Fruit fly (Drosophila melanogaster) whole organism, embryonic: ENCODE results near the gene Pink1.

ENCODE experiments used
- Adf1 ChIP-seq: fragments of 200-800 bp; sonication (Bioruptor generic); IDR thresholded peaks from 2 replicates; pipeline ENCODE4 v1.3.6; 2022; ENCODE audit warnings: missing biosample characterization, missing genetic modification characterization
- Atf6 ChIP-seq: fragments of 200-800 bp; sonication (Bioruptor generic); IDR thresholded peaks from 2 replicates; pipeline ENCODE4 v1.3.6; 2022; ENCODE audit warnings: missing biosample characterization, missing genetic modification characterization
- B-H1 ChIP-seq: fragments of 200-800 bp; sonication (Bioruptor generic); IDR thresholded peaks from 3 replicates; pipeline ENCODE4 v1.3.6; 2022; ENCODE audit warnings: missing biosample characterization, missing genetic modification characterization
- Bteb2 ChIP-seq: fragments of 200-800 bp; sonication (Bioruptor generic); optimal IDR thresholded peaks from 2 replicates; lab custom pipeline; 2016; ENCODE audit warnings: missing biosample characterization, missing genetic modification characterization
- CG10274 ChIP-seq: fragments of 200-800 bp; sonication (Bioruptor generic); optimal IDR thresholded peaks from 3 replicates; lab custom pipeline; 2017; ENCODE audit warnings: missing biosample characterization, mild to moderate bottlenecking, missing genetic modification characterization
- CG12299 ChIP-seq: fragments of 200-800 bp; sonication (Bioruptor generic); optimal IDR thresholded peaks from 2 replicates; lab custom pipeline; 2018; ENCODE audit warnings: missing biosample characterization, mild to moderate bottlenecking, missing genetic modification characterization
- CG1529 ChIP-seq: fragments of 200-800 bp; sonication (Bioruptor generic); optimal IDR thresholded peaks from 3 replicates; lab custom pipeline; 2018; ENCODE audit warnings: missing biosample characterization, missing genetic modification characterization
- CG16815 ChIP-seq: fragments of 200-800 bp; sonication (Bioruptor generic); optimal IDR thresholded peaks from 3 replicates; lab custom pipeline; 2017; ENCODE audit warnings: missing biosample characterization, mild to moderate bottlenecking, missing genetic modification characterization
- CG18764 ChIP-seq: fragments of 200-800 bp; sonication (Bioruptor generic); optimal IDR thresholded peaks from 3 replicates; lab custom pipeline; 2016; ENCODE audit warnings: missing biosample characterization, missing genetic modification characterization
- CG2678 ChIP-seq: fragments of 200-800 bp; sonication (Bioruptor generic); optimal IDR thresholded peaks from 3 replicates; lab custom pipeline; 2019; ENCODE audit warnings: missing biosample characterization, mild to moderate bottlenecking, missing genetic modification characterization, moderate library complexity
- CG2889 ChIP-seq: fragments of 200-800 bp; sonication (Bioruptor generic); IDR thresholded peaks from 3 replicates; pipeline ENCODE4 v1.3.6; 2022; ENCODE audit warnings: missing biosample characterization, missing genetic modification characterization
- CG32772 ChIP-seq: fragments of 200-800 bp; sonication (Bioruptor generic); IDR thresholded peaks from 2 replicates; pipeline ENCODE4 v1.3.6; 2022; ENCODE audit warnings: missing biosample characterization, missing genetic modification characterization
- CG3726 ChIP-seq: fragments of 200-800 bp; sonication (Bioruptor generic); IDR thresholded peaks from 3 replicates; pipeline ENCODE4, ENCODE4 v1.3.6; 2022; ENCODE audit warnings: missing biosample characterization, missing genetic modification characterization
- CG6254 ChIP-seq: fragments of 200-800 bp; sonication (Bioruptor generic); optimal IDR thresholded peaks from 3 replicates; lab custom pipeline; 2017; ENCODE audit warnings: mild to moderate bottlenecking, missing biosample characterization, missing genetic modification reagents, missing genetic modification characterization
- CG8359 ChIP-seq: fragments of 200-800 bp; sonication (Bioruptor generic); optimal IDR thresholded peaks from 2 replicates; lab custom pipeline; 2017; ENCODE audit warnings: missing biosample characterization, mild to moderate bottlenecking, missing genetic modification characterization, borderline replicate concordance
- CG9727 ChIP-seq: fragments of 200-800 bp; sonication (Bioruptor generic); optimal IDR thresholded peaks from 3 replicates; lab custom pipeline; 2017; ENCODE audit warnings: missing biosample characterization, mild to moderate bottlenecking, missing genetic modification characterization
- Drgx ChIP-seq: fragments of 200-800 bp; sonication (Bioruptor generic); IDR thresholded peaks from 2 replicates; pipeline ENCODE4 v1.3.6; 2022; ENCODE audit warnings: missing biosample characterization, missing genetic modification characterization
- E2f2 ChIP-seq: fragments of 200-800 bp; sonication (Bioruptor generic); IDR thresholded peaks from 2 replicates; pipeline ENCODE4 v1.3.6; 2022; ENCODE audit warnings: missing biosample characterization, missing genetic modification characterization
- Gug ChIP-seq: fragments of 200-800 bp; sonication (Bioruptor generic); IDR thresholded peaks from 4 replicates; pipeline ENCODE4 v1.3.6; 2022; ENCODE audit warnings: missing biosample characterization, missing genetic modification characterization
- Hsf ChIP-seq: fragments of 200-800 bp; sonication (Bioruptor generic); optimal IDR thresholded peaks from 3 replicates; lab custom pipeline; 2016; ENCODE audit warnings: missing biosample characterization, missing genetic modification characterization
- Lim3 ChIP-seq: fragments of 200-800 bp; sonication (Bioruptor generic); IDR thresholded peaks from 2 replicates; pipeline ENCODE4 v1.3.6; 2022; ENCODE audit warnings: missing biosample characterization, missing genetic modification characterization
- MTF-1 ChIP-seq: fragments of 200-800 bp; sonication (Bioruptor generic); optimal IDR thresholded peaks from 2 replicates; lab custom pipeline; 2018; ENCODE audit warnings: missing biosample characterization, mild to moderate bottlenecking, missing genetic modification characterization, borderline replicate concordance
- Med ChIP-seq: fragments of 200-800 bp; sonication (Bioruptor generic); peaks from one replicate; lab custom pipeline; 2016; ENCODE audit warnings: missing biosample characterization, missing genetic modification characterization, mild to moderate bottlenecking, inconsistent platforms, moderate library complexity
- NC2β ChIP-seq: fragments of 200-800 bp; sonication (Bioruptor generic); optimal IDR thresholded peaks from 2 replicates; lab custom pipeline; 2016; ENCODE audit warnings: missing biosample characterization, missing genetic modification characterization
- Rfx ChIP-seq: fragments of 200-800 bp; sonication (Bioruptor generic); IDR thresholded peaks from 2 replicates; pipeline ENCODE4 v1.3.6; 2022; ENCODE audit warnings: missing biosample characterization, missing genetic modification characterization
- Sox102F ChIP-seq: fragments of 200-800 bp; sonication (Bioruptor generic); optimal IDR thresholded peaks from 2 replicates; lab custom pipeline; 2018; ENCODE audit warnings: missing biosample characterization, mild to moderate bottlenecking, missing genetic modification characterization, moderate library complexity
- Xbp1 ChIP-seq: fragments of 200-800 bp; sonication (Bioruptor generic); optimal IDR thresholded peaks from 3 replicates; lab custom pipeline; 2016; ENCODE audit warnings: missing biosample characterization, mild to moderate bottlenecking, missing genetic modification characterization
- YL-1 ChIP-seq: fragments of 200-800 bp; sonication (Bioruptor generic); optimal IDR thresholded peaks from 3 replicates; lab custom pipeline; 2017; ENCODE audit warnings: missing biosample characterization, mild to moderate bottlenecking, missing genetic modification characterization
- ab ChIP-seq: fragments of 200-800 bp; sonication (Bioruptor generic); optimal IDR thresholded peaks from 2 replicates; lab custom pipeline; 2016; ENCODE audit warnings: missing biosample characterization, missing genetic modification characterization
- bbx ChIP-seq: fragments of 200-800 bp; sonication (Bioruptor generic); IDR thresholded peaks from 2 replicates; pipeline ENCODE4 v1.3.6; 2022; ENCODE audit warnings: missing biosample characterization, missing genetic modification characterization; ENCODE audit not compliant: partially characterized antibody
- cato ChIP-seq: fragments of 200-800 bp; sonication (Bioruptor generic); optimal IDR thresholded peaks from 2 replicates; lab custom pipeline; 2016; ENCODE audit warnings: missing biosample characterization, missing genetic modification characterization, borderline replicate concordance
- caup ChIP-seq: fragments of 200-800 bp; sonication (Bioruptor generic); optimal IDR thresholded peaks from 3 replicates; lab custom pipeline; 2017; ENCODE audit warnings: missing biosample characterization, mild to moderate bottlenecking, missing genetic modification characterization, moderate library complexity; ENCODE audit not compliant: severe bottlenecking
- croc ChIP-seq: fragments of 200-800 bp; sonication (Bioruptor generic); conservative IDR thresholded peaks from 3 replicates; pipeline ENCODE4 v1.3.6; 2022; ENCODE audit warnings: missing biosample characterization, missing genetic modification characterization
- dmrt99B ChIP-seq: fragments of 200-800 bp; sonication (Bioruptor generic); optimal IDR thresholded peaks from 2 replicates; lab custom pipeline; 2018; ENCODE audit warnings: missing biosample characterization, mild to moderate bottlenecking, missing genetic modification characterization, moderate library complexity
- dpn ChIP-seq, 2 experiments: fragments of 200-800 bp; sonication (Bioruptor generic); optimal IDR thresholded peaks; 3 replicates each; lab custom pipeline; 2016; ENCODE audit warnings: missing biosample characterization in 2 of 2, missing genetic modification characterization in 2 of 2
- en ChIP-seq: fragments of 200-800 bp; sonication (Bioruptor generic); optimal IDR thresholded peaks from 2 replicates; lab custom pipeline; 2016; ENCODE audit warnings: missing biosample characterization, missing genetic modification characterization
- ftz-f1 ChIP-seq: fragments of 200-800 bp; sonication (Bioruptor generic); optimal IDR thresholded peaks from 2 replicates; lab custom pipeline; 2016; ENCODE audit warnings: missing biosample characterization, missing genetic modification characterization
- grau ChIP-seq: fragments of 200-800 bp; optimal IDR thresholded peaks from 3 replicates; lab custom pipeline; 2019; ENCODE audit warnings: missing biosample characterization, mild to moderate bottlenecking, missing genetic modification characterization, moderate library complexity
- ham ChIP-seq: fragments of 200-800 bp; sonication (Bioruptor generic); IDR thresholded peaks from 2 replicates; pipeline ENCODE4 v1.3.6; 2022; ENCODE audit warnings: missing biosample characterization, missing genetic modification characterization
- lab ChIP-seq: fragments of 200-800 bp; sonication (Bioruptor generic); optimal IDR thresholded peaks from 3 replicates; lab custom pipeline; 2017; ENCODE audit warnings: missing biosample characterization, missing genetic modification characterization, mild to moderate bottlenecking, moderate library complexity, missing genetic modification reagents
- nau ChIP-seq: fragments of 200-800 bp; sonication (Bioruptor generic); optimal IDR thresholded peaks from 3 replicates; lab custom pipeline; 2017; ENCODE audit warnings: missing biosample characterization, mild to moderate bottlenecking, missing genetic modification characterization, missing genetic modification reagents
- nmo ChIP-seq: fragments of 200-800 bp; sonication (Bioruptor generic); optimal IDR thresholded peaks from 2 replicates; lab custom pipeline; 2018; ENCODE audit warnings: missing biosample characterization, mild to moderate bottlenecking, missing genetic modification characterization, moderate library complexity
- org-1 ChIP-seq: fragments of 200-800 bp; sonication (Bioruptor generic); optimal IDR thresholded peaks from 2 replicates; lab custom pipeline; 2017; ENCODE audit warnings: missing biosample characterization, missing genetic modification characterization
- peb ChIP-seq: fragments of 200-800 bp; sonication (Bioruptor generic); IDR thresholded peaks from 2 replicates; pipeline ENCODE4 v1.3.6; 2022; ENCODE audit warnings: missing biosample characterization, missing genetic modification characterization
- pfk ChIP-seq: fragments of 200-800 bp; sonication (Bioruptor generic); optimal IDR thresholded peaks from 2 replicates; lab custom pipeline; 2018; ENCODE audit warnings: missing biosample characterization, mild to moderate bottlenecking, missing genetic modification characterization, moderate library complexity
- prd ChIP-seq, 3 experiments: fragments of >200 bp in 2 of 3; fragments of 200-800 bp in 1 of 3; sonication (Bioruptor generic) in 1 of 3; optimal IDR thresholded peaks in 2 of 3; IDR thresholded peaks in 1 of 3; 2 replicates in 2 of 3; 3 replicates in 1 of 3; pipeline versions ENCODE4 v1.3.6 to Lab custom; 2017 to 2022; ENCODE audit warnings: missing biosample characterization in 1 of 3, missing genetic modification characterization in 1 of 3
- sna ChIP-seq: fragments of 200-800 bp; sonication (Bioruptor generic); IDR thresholded peaks from 2 replicates; pipeline ENCODE4 v1.3.6; 2022; ENCODE audit warnings: missing biosample characterization, missing genetic modification characterization; ENCODE audit not compliant: partially characterized antibody
- toy ChIP-seq: fragments of 200-800 bp; sonication (Bioruptor generic); IDR thresholded peaks from 2 replicates; pipeline ENCODE4 v1.3.6; 2022; ENCODE audit warnings: missing biosample characterization, missing genetic modification characterization
- wdn ChIP-seq: fragments of 200-800 bp; sonication (Bioruptor generic); IDR thresholded peaks from 2 replicates; pipeline ENCODE4 v1.3.6; 2022; ENCODE audit warnings: missing biosample characterization, missing genetic modification characterization
- wor ChIP-seq: fragments of 200-800 bp; sonication (Bioruptor generic); IDR thresholded peaks from 2 replicates; pipeline ENCODE4 v1.3.6; 2022; ENCODE audit warnings: missing biosample characterization, missing genetic modification characterization

Gene Pink1

dm6 chrX:6711295-6711694 lies 27.7 kb downstream of the Pink1 start (continued):
- peak; percentile 57 for TF ChIP-seq CG8359
- TF ChIP-seq nau (GFP tag; lab: Kevin White, UChicago): peak; percentile 59
- TF ChIP-seq Hsf (GFP tag; lab: Kevin White, UChicago): peak; percentile 81
- peak; percentile 85 for TF ChIP-seq Rfx
- no peak for TF ChIP-seq CG3726 (GFP tag; lab: Robert Waterston, UW)
- peak; percentile 53; the same call in 3 of the 4 replicates for TF ChIP-seq Gug (GFP tag; lab: Robert Waterston, UW)
- TF ChIP-seq peb (GFP tag; lab: Robert Waterston, UW): peak; percentile 27; the same call in 1 of the 2 replicates
- peak; percentile 98 for TF ChIP-seq Med (GFP tag; lab: Kevin White, UChicago)
- TF ChIP-seq Bteb2 (GFP tag; lab: Kevin White, UChicago): peak; percentile 74
- peak; percentile 64 for TF ChIP-seq CG12299
- TF ChIP-seq CG32772 (GFP tag; lab: Robert Waterston, UW): peak; percentile 75
- peak; percentile 84 for TF ChIP-seq nmo (GFP tag; lab: Kevin White, UChicago)
- peak; percentile 78 for TF ChIP-seq Xbp1 (GFP tag; lab: Kevin White, UChicago)
- no peak for TF ChIP-seq prd (optimal IDR thresholded peaks at IDR 0.05; lab: Kevin White, UChicago)
- TF ChIP-seq prd (GFP tag; IDR thresholded peaks at IDR 0.05; lab: Robert Waterston, UW): peak; percentile 79
- peak; percentile 54 for TF ChIP-seq CG16815
- TF ChIP-seq cato (GFP tag; lab: Kevin White, UChicago): peak; percentile 49
- peak; percentile 92 for TF ChIP-seq Drgx (GFP tag; lab: Robert Waterston, UW)
- TF ChIP-seq CG2889 (GFP tag; lab: Robert Waterston, UW): no peak
- peak; percentile 33; the same call in 1 of the 2 replicates for TF ChIP-seq Adf1 (GFP tag; lab: Robert Waterston, UW)
- TF ChIP-seq YL-1: peak; percentile 14
- TF ChIP-seq lab (GFP tag; lab: Kevin White, UChicago): peak; percentile 89
- TF ChIP-seq B-H1: peak; percentile 67
- no peak for TF ChIP-seq pfk (GFP tag; lab: Kevin White, UChicago)
- no peak for TF ChIP-seq sna (GFP tag; lab: Robert Waterston, UW)
- peak; percentile 19 for TF ChIP-seq MTF-1 (GFP tag; lab: Kevin White, UChicago)
- TF ChIP-seq ab: no peak
- peak; percentile 69 for TF ChIP-seq caup (GFP tag; lab: Kevin White, UChicago)
- TF ChIP-seq croc (GFP tag; lab: Robert Waterston, UW): peak; percentile 60; the same call in 2 of the 3 replicates
- TF ChIP-seq CG9727: peak; percentile 72
- peak; percentile 85 for TF ChIP-seq Sox102F (GFP tag; lab: Kevin White, UChicago)
- peak; percentile 78 to 85 for TF ChIP-seq dpn (GFP tag; optimal IDR thresholded peaks at IDR 0.05; lab: Kevin White, UChicago)
- peak; percentile 73 for TF ChIP-seq Atf6 (GFP tag; lab: Robert Waterston, UW)
- TF ChIP-seq grau (tag; lab: Kevin White, UChicago): peak; percentile 84
- peak; percentile 90 for TF ChIP-seq CG2678 (tag; lab: Kevin White, UChicago)
- no peak for TF ChIP-seq ham (GFP tag; lab: Robert Waterston, UW)
- TF ChIP-seq E2f2 (GFP tag; lab: Robert Waterston, UW): peak; percentile 61
- no peak; the same call in 1 of the 2 replicates for TF ChIP-seq wor
- TF ChIP-seq CG18764 (GFP tag; lab: Kevin White, UChicago): peak; percentile 58
- peak; percentile 77 for TF ChIP-seq CG6254
- peak; percentile 49 for TF ChIP-seq en
- no peak for TF ChIP-seq ftz-f1
- TF ChIP-seq CG1529 (GFP tag; lab: Kevin White, UChicago): peak; percentile 67
- TF ChIP-seq bbx (GFP tag; lab: Robert Waterston, UW): no peak
- TF ChIP-seq NC2β (GFP tag; lab: Kevin White, UChicago): peak; percentile 73
- peak; percentile 87 for TF ChIP-seq dmrt99B (tag; lab: Kevin White, UChicago)
- TF ChIP-seq Lim3 (GFP tag; lab: Robert Waterston, UW): no peak
- TF ChIP-seq toy: no peak
- peak; percentile 89 for TF ChIP-seq org-1
- peak; percentile 75 for TF ChIP-seq wdn (GFP tag; lab: Robert Waterston, UW)
- peak; percentile 34 for TF ChIP-seq CG10274
